Worm (Caenorhabditis elegans): ENCODE data around the gene spin-3.

DNA sequence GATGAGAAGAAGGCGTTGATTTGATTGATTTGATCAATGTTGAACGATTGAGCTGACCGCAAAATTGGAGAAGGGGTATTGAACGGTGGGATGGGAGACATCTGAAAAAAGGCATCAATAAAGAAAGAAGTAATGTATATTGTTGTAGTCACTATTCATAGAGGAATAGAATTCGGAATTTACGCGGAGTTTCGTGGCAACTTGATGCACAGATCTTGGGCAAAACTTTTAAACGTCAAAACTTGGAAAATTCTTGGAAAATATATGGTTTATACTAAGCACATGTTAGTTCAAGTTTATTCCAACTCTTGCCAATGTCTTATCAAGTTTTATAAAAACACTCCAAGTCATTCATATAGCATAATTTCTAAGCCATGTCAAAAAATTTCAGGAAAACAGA, 3.6 kb upstream of the spin-3 start, which contains the start of gene F17H10.4:
- TF ChIP-seq ama-1 (optimal IDR thresholded peaks at IDR 0.05) (no peak), ets-7 (tag; optimal IDR thresholded peaks at IDR 0.05) (no peak), F13C5.2 (tag; optimal IDR thresholded peaks at IDR 0.05) (no peak), flt-1 (GFP tag; IDR thresholded peaks at IDR 0.05) (no peak), sea-1 (GFP tag; conservative IDR thresholded peaks at IDR 0.05) (no peak), B0310.2 (tag; optimal IDR thresholded peaks at IDR 0.05) (no peak), hmbx-1 (tag; optimal IDR thresholded peaks at IDR 0.05) (no peak), pes-1 (GFP tag; IDR thresholded peaks at IDR 0.05) (no peak), ceh-13 (GFP tag; optimal IDR thresholded peaks at IDR 0.05) (no peak), aly-1 (tag; optimal IDR thresholded peaks at IDR 0.05) (no peak)
